Fruit fly (Drosophila melanogaster) whole organism, embryonic: ENCODE results near the gene Gdh.

Source experiments
- Antp ChIP-seq: fragments of 200-800 bp; sonication (Bioruptor generic); optimal IDR thresholded peaks from 3 replicates; lab custom pipeline; 2016; ENCODE audit warnings: missing biosample characterization, missing genetic modification characterization
- Atf6 ChIP-seq: fragments of 200-800 bp; sonication (Bioruptor generic); IDR thresholded peaks from 2 replicates; pipeline ENCODE4 v1.3.6; 2022; ENCODE audit warnings: missing biosample characterization, missing genetic modification characterization
- CG10979 ChIP-seq: fragments of 200-800 bp; sonication (Bioruptor generic); optimal IDR thresholded peaks from 2 replicates; lab custom pipeline; 2018; ENCODE audit warnings: missing biosample characterization, mild to moderate bottlenecking, missing genetic modification characterization, moderate library complexity
- CG11247 ChIP-seq: fragments of 200-800 bp; sonication (Bioruptor generic); IDR thresholded peaks from 2 replicates; pipeline ENCODE4 v1.3.6; 2022; ENCODE audit warnings: missing biosample characterization, missing genetic modification characterization
- CG12071 ChIP-seq: fragments of 200-800 bp; sonication (Bioruptor generic); optimal IDR thresholded peaks from 3 replicates; lab custom pipeline; 2018; ENCODE audit warnings: missing biosample characterization, mild to moderate bottlenecking, missing genetic modification characterization
- CG12942 ChIP-seq: fragments of 200-800 bp; sonication (Bioruptor generic); optimal IDR thresholded peaks from 3 replicates; lab custom pipeline; 2016; ENCODE audit warnings: missing biosample characterization, missing genetic modification characterization
- CG13287 ChIP-seq: fragments of 200-800 bp; sonication (Bioruptor generic); IDR thresholded peaks from 2 replicates; pipeline ENCODE4 v1.3.6; 2022; ENCODE audit warnings: missing biosample characterization, missing genetic modification characterization; ENCODE audit not compliant: partially characterized antibody
- CG1529 ChIP-seq: fragments of 200-800 bp; sonication (Bioruptor generic); optimal IDR thresholded peaks from 3 replicates; lab custom pipeline; 2018; ENCODE audit warnings: missing biosample characterization, missing genetic modification characterization
- CG15479 ChIP-seq: fragments of 200-800 bp; sonication (Bioruptor generic); optimal IDR thresholded peaks from 3 replicates; lab custom pipeline; 2019; ENCODE audit warnings: missing biosample characterization, mild to moderate bottlenecking, missing genetic modification characterization, moderate library complexity
- CG1792 ChIP-seq: fragments of 200-800 bp; sonication (Bioruptor generic); optimal IDR thresholded peaks from 2 replicates; lab custom pipeline; 2016; ENCODE audit warnings: missing biosample characterization, missing genetic modification characterization
- CG18476 ChIP-seq: fragments of 200-800 bp; sonication (Bioruptor generic); optimal IDR thresholded peaks from 2 replicates; lab custom pipeline; 2016; ENCODE audit warnings: missing biosample characterization, mild to moderate bottlenecking, missing genetic modification characterization
- CG2120 ChIP-seq: fragments of 200-800 bp; sonication (Bioruptor generic); optimal IDR thresholded peaks from 3 replicates; lab custom pipeline; 2016; ENCODE audit warnings: missing biosample characterization, missing genetic modification characterization
- CG3726 ChIP-seq: fragments of 200-800 bp; sonication (Bioruptor generic); IDR thresholded peaks from 3 replicates; pipeline ENCODE4, ENCODE4 v1.3.6; 2022; ENCODE audit warnings: missing biosample characterization, missing genetic modification characterization
- CG4854 ChIP-seq: fragments of 200-800 bp; sonication (Bioruptor generic); optimal IDR thresholded peaks from 2 replicates; lab custom pipeline; 2016; ENCODE audit warnings: missing biosample characterization, missing genetic modification characterization, inconsistent platforms
- CG5953 ChIP-seq: fragments of 200-800 bp; sonication (Bioruptor generic); IDR thresholded peaks from 2 replicates; pipeline ENCODE4 v1.3.6; 2022; ENCODE audit warnings: missing biosample characterization, missing genetic modification characterization
- CG6683 ChIP-seq: fragments of 200-800 bp; sonication (Bioruptor generic); optimal IDR thresholded peaks from 2 replicates; lab custom pipeline; 2017; ENCODE audit warnings: missing biosample characterization, mild to moderate bottlenecking, missing genetic modification characterization, missing genetic modification reagents
- CG6791 ChIP-seq: fragments of 200-800 bp; sonication (Bioruptor generic); IDR thresholded peaks from 3 replicates; pipeline ENCODE4 v1.3.6; 2022; ENCODE audit warnings: missing biosample characterization, missing genetic modification characterization; ENCODE audit not compliant: partially characterized antibody
- CG7928 ChIP-seq: fragments of 200-800 bp; sonication (Bioruptor generic); optimal IDR thresholded peaks from 2 replicates; lab custom pipeline; 2017; ENCODE audit warnings: missing biosample characterization, mild to moderate bottlenecking, missing genetic modification characterization
- CG8290 ChIP-seq, 3 experiments: fragments of 200-800 bp; sonication (Bioruptor generic); optimal IDR thresholded peaks; 2 replicates each; lab custom pipeline; 2016 to 2019; ENCODE audit warnings: missing biosample characterization in 3 of 3, missing genetic modification characterization in 3 of 3, mild to moderate bottlenecking in 2 of 3, moderate library complexity in 1 of 3
- Doc2 ChIP-seq: fragments of 200-800 bp; sonication (Bioruptor generic); IDR thresholded peaks from 2 replicates; pipeline ENCODE4 v1.3.6; 2022; ENCODE audit warnings: missing biosample characterization, missing genetic modification characterization
- Ets65A ChIP-seq: fragments of 200-800 bp; sonication (Bioruptor generic); peaks from one replicate; lab custom pipeline; 2016; ENCODE audit warnings: missing biosample characterization, missing genetic modification characterization
- H2.0 ChIP-seq: fragments of 200-800 bp; sonication (Bioruptor generic); IDR thresholded peaks from 2 replicates; pipeline ENCODE4 v1.3.6; 2022; ENCODE audit warnings: missing biosample characterization, missing genetic modification characterization
- Hey ChIP-seq: fragments of 200-800 bp; sonication (Bioruptor generic); optimal IDR thresholded peaks from 3 replicates; lab custom pipeline; 2018; ENCODE audit warnings: missing biosample characterization, mild to moderate bottlenecking, missing genetic modification characterization
- NK7.1 ChIP-seq: fragments of 200-800 bp; sonication (Bioruptor generic); optimal IDR thresholded peaks from 3 replicates; lab custom pipeline; 2016; ENCODE audit warnings: missing biosample characterization, missing genetic modification characterization
- Nf-YB ChIP-seq: fragments of 200-800 bp; sonication (Bioruptor generic); optimal IDR thresholded peaks from 3 replicates; lab custom pipeline; 2019; ENCODE audit warnings: missing biosample characterization, mild to moderate bottlenecking, missing genetic modification characterization, moderate library complexity
- Scr ChIP-seq: fragments of 200-800 bp; sonication (Bioruptor generic); IDR thresholded peaks from 2 replicates; pipeline ENCODE4 v1.3.6; 2022; ENCODE audit warnings: missing biosample characterization, missing genetic modification characterization; ENCODE audit not compliant: partially characterized antibody
- Xrp1 ChIP-seq: fragments of 200-800 bp; sonication (Bioruptor generic); IDR thresholded peaks from 2 replicates; pipeline ENCODE4 v1.3.6; 2022; ENCODE audit warnings: missing biosample characterization, missing genetic modification characterization
- aop ChIP-seq: fragments of 200-800 bp; sonication (Bioruptor generic); IDR thresholded peaks from 2 replicates; pipeline ENCODE4 v1.3.6; 2022; ENCODE audit warnings: missing biosample characterization, missing genetic modification characterization
- ase ChIP-seq: fragments of 200-800 bp; sonication (Bioruptor generic); IDR thresholded peaks from 3 replicates; pipeline ENCODE4 v1.3.6; 2022; ENCODE audit warnings: missing biosample characterization, missing genetic modification characterization
- cato ChIP-seq: fragments of 200-800 bp; sonication (Bioruptor generic); optimal IDR thresholded peaks from 2 replicates; lab custom pipeline; 2016; ENCODE audit warnings: missing biosample characterization, missing genetic modification characterization, borderline replicate concordance
- da ChIP-seq: fragments of 200-800 bp; sonication (Bioruptor generic); optimal IDR thresholded peaks from 2 replicates; lab custom pipeline; 2016; ENCODE audit warnings: missing biosample characterization, missing genetic modification characterization
- dati ChIP-seq: fragments of 200-800 bp; sonication (Bioruptor generic); IDR thresholded peaks from 2 replicates; pipeline ENCODE4 v1.3.6; 2022; ENCODE audit warnings: missing biosample characterization, missing genetic modification characterization
- en ChIP-seq: fragments of 200-800 bp; sonication (Bioruptor generic); optimal IDR thresholded peaks from 2 replicates; lab custom pipeline; 2016; ENCODE audit warnings: missing biosample characterization, missing genetic modification characterization
- eyg ChIP-seq: fragments of 200-800 bp; sonication (Bioruptor generic); optimal IDR thresholded peaks from 3 replicates; lab custom pipeline; 2016; ENCODE audit warnings: missing biosample characterization, missing genetic modification characterization
- fd102C ChIP-seq: fragments of 200-800 bp; sonication (Bioruptor generic); optimal IDR thresholded peaks from 2 replicates; lab custom pipeline; 2018; ENCODE audit warnings: missing biosample characterization, mild to moderate bottlenecking, missing genetic modification characterization, moderate library complexity
- h ChIP-seq: fragments of >200 bp; optimal IDR thresholded peaks from 2 replicates; lab custom pipeline; 2017
- jing ChIP-seq: fragments of 200-800 bp; sonication (Bioruptor generic); optimal IDR thresholded peaks from 2 replicates; lab custom pipeline; 2018; ENCODE audit warnings: missing biosample characterization, mild to moderate bottlenecking, missing genetic modification characterization
- jumu ChIP-seq: fragments of 200-800 bp; sonication (Bioruptor generic); optimal IDR thresholded peaks from 3 replicates; lab custom pipeline; 2016; ENCODE audit warnings: missing biosample characterization, missing genetic modification characterization
- kay ChIP-seq: fragments of 200-800 bp; sonication (Bioruptor generic); optimal IDR thresholded peaks from 2 replicates; lab custom pipeline; 2016; ENCODE audit warnings: missing biosample characterization, missing genetic modification characterization
- lola ChIP-seq, 3 experiments: fragments of >200 bp in 2 of 3; fragments of 200-800 bp in 1 of 3; sonication (Bioruptor generic) in 1 of 3; optimal IDR thresholded peaks; 2 replicates each; lab custom pipeline; 2017 to 2019; ENCODE audit warnings: missing biosample characterization in 3 of 3, missing genetic modification characterization in 3 of 3, mild to moderate bottlenecking in 1 of 3, moderate library complexity in 1 of 3
- onecut ChIP-seq: fragments of 200-800 bp; sonication (Bioruptor generic); IDR thresholded peaks from 2 replicates; pipeline ENCODE4 v1.3.6; 2022; ENCODE audit warnings: missing biosample characterization, missing genetic modification characterization
- pan ChIP-seq, 4 experiments: fragments of >200 bp in 3 of 4; fragments of 200-800 bp in 1 of 4; sonication (Bioruptor generic) in 1 of 4; optimal IDR thresholded peaks in 3 of 4; IDR thresholded peaks in 1 of 4; 2 replicates each; pipeline versions ENCODE4 v1.3.6 to Lab custom; 2017 to 2022; ENCODE audit warnings: missing biosample characterization in 2 of 4, missing genetic modification characterization in 2 of 4, mixed read lengths in 1 of 4
- pb ChIP-seq: fragments of 200-800 bp; sonication (Bioruptor generic); optimal IDR thresholded peaks from 3 replicates; lab custom pipeline; 2016; ENCODE audit warnings: missing biosample characterization, missing genetic modification characterization
- pros ChIP-seq: fragments of 200-800 bp; sonication (Bioruptor generic); optimal IDR thresholded peaks from 3 replicates; lab custom pipeline; 2019; ENCODE audit warnings: missing biosample characterization, mild to moderate bottlenecking, missing genetic modification characterization, moderate library complexity
- rib ChIP-seq: fragments of 200-800 bp; sonication (Bioruptor generic); IDR thresholded peaks from 2 replicates; pipeline ENCODE4 v1.3.6; 2022; ENCODE audit warnings: missing biosample characterization, missing genetic modification characterization
- sens ChIP-seq: fragments of 200-800 bp; sonication (Bioruptor generic); peaks from one replicate; lab custom pipeline; 2016; ENCODE audit warnings: missing biosample characterization, missing genetic modification characterization
- tll ChIP-seq, 2 experiments: fragments of 200-800 bp in 1 of 2; fragments of >200 bp in 1 of 2; sonication (Bioruptor generic) in 1 of 2; optimal IDR thresholded peaks; 2 replicates each; lab custom pipeline; 2017 to 2019; ENCODE audit warnings: missing biosample characterization in 2 of 2, missing genetic modification characterization in 2 of 2, mild to moderate bottlenecking in 1 of 2, moderate library complexity in 1 of 2
- unc-4 ChIP-seq: fragments of 200-800 bp; sonication (Bioruptor generic); IDR thresholded peaks from 2 replicates; pipeline ENCODE4 v1.3.6; 2022; ENCODE audit warnings: missing biosample characterization, missing genetic modification characterization; ENCODE audit not compliant: partially characterized antibody

Gene Gdh

dm6 chr3R:23958091-23958838 is 15.4 kb upstream of the Gdh start, which contains the start of the genes GluProRS and AP-1sigma (continued):
- TF ChIP-seq CG12942 (peak; percentile 92), Antp (GFP tag; lab: Kevin White, UChicago) (peak; percentile 74), Nf-YB (peak; percentile 65), sens (GFP tag; lab: Kevin White, UChicago) (peak; percentile 97), ase (GFP tag; lab: Robert Waterston, UW) (peak; percentile 94), CG8290 (GFP tag; optimal IDR thresholded peaks at IDR 0.05; lab: Kevin White, UChicago) (peak; percentile 82), CG8290 (tag; optimal IDR thresholded peaks at IDR 0.05; lab: Kevin White, UChicago) (peak in 1 of 2 experiments; percentile 82), CG11247 (GFP tag; lab: Robert Waterston, UW) (peak; percentile 97), pan (optimal IDR thresholded peaks at IDR 0.05; lab: Kevin White, UChicago) (no peak), pan (GFP tag; optimal IDR thresholded peaks at IDR 0.05 in 1 of 2, IDR thresholded peaks at IDR 0.05 in 1 of 2) (peak in 1 of 2 experiments; percentile 97), en (GFP tag; lab: Kevin White, UChicago) (peak; percentile 60), CG1529 (peak; percentile 75), CG6791 (GFP tag; lab: Robert Waterston, UW) (peak; percentile 90), CG10979 (tag; lab: Kevin White, UChicago) (peak; percentile 84), lola (GFP tag; optimal IDR thresholded peaks at IDR 0.05; lab: Kevin White, UChicago) (peak in 1 of 3 experiments; percentile 85), da (GFP tag; lab: Kevin White, UChicago) (peak; percentile 67), Doc2 (GFP tag; lab: Robert Waterston, UW) (peak; percentile 86), CG3726 (GFP tag; lab: Robert Waterston, UW) (peak; percentile 92), Scr (GFP tag; lab: Robert Waterston, UW) (peak; percentile 97), CG1792 (GFP tag; lab: Kevin White, UChicago) (peak; percentile 31), H2.0 (GFP tag; lab: Robert Waterston, UW) (peak; percentile 97), Xrp1 (peak; percentile 96), h (no peak), jing (GFP tag; lab: Kevin White, UChicago) (peak; percentile 74), aop (peak; percentile 75), CG15479 (GFP tag; lab: Kevin White, UChicago) (no peak), dati (peak; percentile 84), CG4854 (peak; percentile 79), NK7.1 (GFP tag; lab: Kevin White, UChicago) (peak; percentile 58), unc-4 (GFP tag; lab: Robert Waterston, UW) (peak; percentile 90), kay (GFP tag; lab: Kevin White, UChicago) (peak; percentile 89), CG18476 (GFP tag; lab: Kevin White, UChicago) (peak; percentile 91), pros (GFP tag; lab: Kevin White, UChicago) (no peak), CG5953 (peak; percentile 94), eyg (GFP tag; lab: Kevin White, UChicago) (peak; percentile 48), rib (peak; percentile 92), CG12071 (peak; percentile 66), CG7928 (GFP tag; lab: Kevin White, UChicago) (peak; percentile 44), tll (GFP tag; optimal IDR thresholded peaks at IDR 0.05; lab: Kevin White, UChicago) (peak; percentile 21 to 76), Ets65A (GFP tag; lab: Kevin White, UChicago) (peak; percentile 99), jumu (GFP tag; lab: Kevin White, UChicago) (peak; percentile 83), pb (GFP tag; lab: Kevin White, UChicago) (peak; percentile 47), CG13287 (GFP tag; lab: Robert Waterston, UW) (peak; percentile 96), Atf6 (GFP tag; lab: Robert Waterston, UW) (peak; percentile 94), CG2120 (GFP tag; lab: Kevin White, UChicago) (peak; percentile 94), fd102C (GFP tag; lab: Kevin White, UChicago) (peak; percentile 59), CG6683 (peak; percentile 68), Hey (peak; percentile 42), cato (GFP tag; lab: Kevin White, UChicago) (peak; percentile 88), onecut (GFP tag; lab: Robert Waterston, UW) (peak; percentile 82)
